Worm (Caenorhabditis elegans): ENCODE data around the gene hpl-1.

ce11 chrX:13286533-13286932, 41.3 kb downstream of the hpl-1 start, which contains the start of gene R04D3.2:
- no peak for TF ChIP-seq nhr-237 (tag; optimal IDR thresholded peaks at IDR 0.05)
- no peak for TF ChIP-seq snpc-4 (tag; optimal IDR thresholded peaks at IDR 0.05)
- no peak for TF ChIP-seq egl-27 (tag; optimal IDR thresholded peaks at IDR 0.05)
- no peak for TF ChIP-seq skn-1 (tag; optimal IDR thresholded peaks at IDR 0.05)
- no peak for TF ChIP-seq zag-1 (tag; optimal IDR thresholded peaks at IDR 0.05)
- no peak for TF ChIP-seq mab-5 (tag; optimal IDR thresholded peaks at IDR 0.05)
- TF ChIP-seq elt-1 (tag; optimal IDR thresholded peaks at IDR 0.05): no peak
- no peak for TF ChIP-seq nhr-77 (tag; optimal IDR thresholded peaks at IDR 0.05)
- no peak for TF ChIP-seq aly-2 (tag; optimal IDR thresholded peaks at IDR 0.05)
- TF ChIP-seq nhr-11 (tag; optimal IDR thresholded peaks at IDR 0.05): no peak
- no peak for TF ChIP-seq nhr-6 (tag; optimal IDR thresholded peaks at IDR 0.05)

All from whole organism, L2 larva.